Worm (Caenorhabditis elegans) whole organism, mixed stage, embryonic: Measurements from ENCODE around the gene srx-121.

Source experiments
- snpc-4 ChIP-seq: fragments of 150-350 bp; optimal IDR thresholded peaks from 2 replicates; lab custom pipeline; 2014; ENCODE audit warnings: missing biosample characterization, missing genetic modification characterization
- unc-39 ChIP-seq: fragments of 150-350 bp; optimal IDR thresholded peaks from 2 replicates; lab custom pipeline; 2014; ENCODE audit warnings: missing biosample characterization, missing genetic modification characterization

- TF ChIP-seq unc-39 (tag; lab: Kevin White, UChicago) (no peak), snpc-4 (tag; lab: Kevin White, UChicago) (no peak)
Measured at ce11 chrV:3355544-3355943, 17.0 kb downstream of the srx-121 start.
